Worm (Caenorhabditis elegans): Measurements from ENCODE around the gene gid-8.

DNA sequence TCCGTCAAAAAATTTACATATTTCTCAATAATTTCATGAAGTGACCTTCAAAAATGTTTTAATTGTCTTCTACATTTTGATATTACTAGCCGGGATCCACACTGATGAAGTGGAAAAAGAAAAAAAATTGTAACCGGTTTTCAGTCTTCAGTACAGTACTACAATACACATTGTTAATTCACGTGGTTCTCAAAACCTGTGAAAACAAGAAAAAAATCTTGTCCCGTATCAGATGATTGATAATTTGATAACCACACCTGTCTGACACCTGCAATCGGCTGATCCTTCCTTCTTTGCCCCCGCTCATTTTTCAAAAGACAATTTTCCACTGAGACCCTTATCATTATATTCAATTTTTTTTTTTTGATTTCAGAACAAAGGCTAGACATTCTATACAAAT, 28.7 kb upstream of the gid-8 start, which contains the start of gene R09B5.11:
- no peak for TF ChIP-seq dao-5 (tag; optimal IDR thresholded peaks at IDR 0.05)
- TF ChIP-seq him-1 (tag; optimal IDR thresholded peaks at IDR 0.05) = no peak

Data from whole organism, L4/young adult.